Worm (Caenorhabditis elegans): ENCODE measurements around the gene znf-706.

ce11 chrIV:9070188-9070587 lies 25.8 kb downstream of the znf-706 start:
- TF ChIP-seq nhr-12 (tag; optimal IDR thresholded peaks at IDR 0.05), result no peak
- TF ChIP-seq nhr-237 (tag; optimal IDR thresholded peaks at IDR 0.05), result no peak
- TF ChIP-seq lin-13 (tag; optimal IDR thresholded peaks at IDR 0.05), result no peak
- TF ChIP-seq sem-2 (GFP tag; optimal IDR thresholded peaks at IDR 0.05), result no peak
- no peak for TF ChIP-seq unc-39 (tag; optimal IDR thresholded peaks at IDR 0.05)
- TF ChIP-seq M03D4.4 (tag; optimal IDR thresholded peaks at IDR 0.05), result no peak
